Worm (Caenorhabditis elegans): ENCODE measurements around the gene grl-13.

ce11 chrV:4396257-4396656 is 31.8 kb upstream of the grl-13 start, which contains the start of gene F13A2.3:
- no peak for TF ChIP-seq ceh-31 (tag; optimal IDR thresholded peaks at IDR 0.05)
- TF ChIP-seq hlh-30 (tag; optimal IDR thresholded peaks at IDR 0.05; ENCODE audit: insufficient read depth): no peak
- no peak for TF ChIP-seq nhr-11 (tag; optimal IDR thresholded peaks at IDR 0.05)
- TF ChIP-seq tbx-2 (tag; optimal IDR thresholded peaks at IDR 0.05): no peak

Data from whole organism, late embryonic.